Fruit fly (Drosophila melanogaster) whole organism, embryonic: Measurements from ENCODE around the gene CG11811.

Source experiments
- ATbp ChIP-seq: fragments of 200-800 bp; sonication (Bioruptor generic); optimal IDR thresholded peaks from 2 replicates; lab custom pipeline; 2017; ENCODE audit warnings: missing biosample characterization, mild to moderate bottlenecking, missing genetic modification characterization, missing genetic modification reagents
- Bgb ChIP-seq: fragments of 200-800 bp; sonication (Bioruptor generic); IDR thresholded peaks from 2 replicates; pipeline ENCODE4 v1.3.6; 2022; ENCODE audit warnings: missing biosample characterization, missing genetic modification characterization; ENCODE audit not compliant: partially characterized antibody
- CG10654 ChIP-seq: fragments of 200-800 bp; sonication (Bioruptor generic); optimal IDR thresholded peaks from 2 replicates; lab custom pipeline; 2016; ENCODE audit warnings: missing biosample characterization, missing genetic modification characterization
- CG14860 ChIP-seq: fragments of 200-800 bp; sonication (Bioruptor generic); IDR thresholded peaks from 3 replicates; pipeline ENCODE4 v1.3.6; 2022; ENCODE audit warnings: missing biosample characterization, missing genetic modification characterization; ENCODE audit not compliant: partially characterized antibody
- CG14965 ChIP-seq: fragments of 200-800 bp; sonication (Bioruptor generic); optimal IDR thresholded peaks from 2 replicates; lab custom pipeline; 2016; ENCODE audit warnings: missing biosample characterization, missing genetic modification characterization, borderline replicate concordance
- CG15073 ChIP-seq: fragments of 200-800 bp; sonication (Bioruptor generic); optimal IDR thresholded peaks from 2 replicates; lab custom pipeline; 2016; ENCODE audit warnings: missing biosample characterization, missing genetic modification characterization
- CG15269 ChIP-seq: fragments of 200-800 bp; sonication (Bioruptor generic); optimal IDR thresholded peaks from 2 replicates; lab custom pipeline; 2018; ENCODE audit warnings: missing biosample characterization, mild to moderate bottlenecking, missing genetic modification characterization, moderate library complexity
- CG15601 ChIP-seq: fragments of 200-800 bp; sonication (Bioruptor generic); optimal IDR thresholded peaks from 3 replicates; lab custom pipeline; 2019; ENCODE audit warnings: missing biosample characterization, mild to moderate bottlenecking, missing genetic modification characterization, moderate library complexity
- CG1603 ChIP-seq: fragments of 200-800 bp; sonication (Bioruptor generic); optimal IDR thresholded peaks from 2 replicates; lab custom pipeline; 2019; ENCODE audit warnings: missing biosample characterization, mild to moderate bottlenecking, missing genetic modification characterization, moderate library complexity
- CG17802 ChIP-seq: fragments of 200-800 bp; sonication (Bioruptor generic); optimal IDR thresholded peaks from 2 replicates; lab custom pipeline; 2018; ENCODE audit warnings: missing biosample characterization, mild to moderate bottlenecking, missing genetic modification characterization, moderate library complexity
- CG18011 ChIP-seq: fragments of 200-800 bp; sonication (Bioruptor generic); optimal IDR thresholded peaks from 2 replicates; lab custom pipeline; 2017; ENCODE audit warnings: missing biosample characterization, missing genetic modification characterization, mild to moderate bottlenecking, moderate library complexity, missing genotype
- CG18764 ChIP-seq: fragments of 200-800 bp; sonication (Bioruptor generic); optimal IDR thresholded peaks from 3 replicates; lab custom pipeline; 2016; ENCODE audit warnings: missing biosample characterization, missing genetic modification characterization
- CG32772 ChIP-seq: fragments of 200-800 bp; sonication (Bioruptor generic); IDR thresholded peaks from 2 replicates; pipeline ENCODE4 v1.3.6; 2022; ENCODE audit warnings: missing biosample characterization, missing genetic modification characterization
- CG42726 ChIP-seq: fragments of 200-800 bp; sonication (Bioruptor generic); IDR thresholded peaks from 2 replicates; pipeline ENCODE4 v1.3.6; 2022; ENCODE audit warnings: missing biosample characterization, missing genetic modification characterization; ENCODE audit not compliant: partially characterized antibody
- CG7357 ChIP-seq: fragments of 200-800 bp; sonication (Bioruptor generic); IDR thresholded peaks from 3 replicates; pipeline ENCODE4 v1.3.6; 2022; ENCODE audit warnings: missing biosample characterization, missing genetic modification characterization
- CG8089 ChIP-seq: fragments of 200-800 bp; sonication (Bioruptor generic); optimal IDR thresholded peaks from 3 replicates; lab custom pipeline; 2016; ENCODE audit warnings: missing biosample characterization, missing genetic modification characterization
- CG9817 ChIP-seq: fragments of 200-800 bp; sonication (Bioruptor generic); optimal IDR thresholded peaks from 2 replicates; lab custom pipeline; 2018; ENCODE audit warnings: missing biosample characterization, mild to moderate bottlenecking, missing genetic modification characterization, moderate library complexity
- Camta ChIP-seq: fragments of 200-800 bp; sonication (Bioruptor generic); optimal IDR thresholded peaks from 2 replicates; lab custom pipeline; 2016; ENCODE audit warnings: missing biosample characterization, missing genetic modification characterization
- D19A ChIP-seq: fragments of 200-800 bp; optimal IDR thresholded peaks from 3 replicates; lab custom pipeline; 2019; ENCODE audit warnings: missing biosample characterization, mild to moderate bottlenecking, missing genetic modification characterization, moderate library complexity
- Dad ChIP-seq: fragments of 200-800 bp; sonication (Bioruptor generic); optimal IDR thresholded peaks from 3 replicates; lab custom pipeline; 2016; ENCODE audit warnings: missing biosample characterization, missing genetic modification characterization
- Deaf1 ChIP-seq: fragments of 200-800 bp; optimal IDR thresholded peaks from 3 replicates; lab custom pipeline; 2019; ENCODE audit warnings: missing biosample characterization, mild to moderate bottlenecking, missing genetic modification characterization, moderate library complexity
- Dll ChIP-seq: fragments of 200-800 bp; sonication (Bioruptor generic); IDR thresholded peaks from 4 replicates; pipeline ENCODE4 v1.3.6; 2022; ENCODE audit warnings: missing biosample characterization, missing genetic modification characterization; ENCODE audit not compliant: partially characterized antibody
- E2f2 ChIP-seq: fragments of 200-800 bp; sonication (Bioruptor generic); IDR thresholded peaks from 2 replicates; pipeline ENCODE4 v1.3.6; 2022; ENCODE audit warnings: missing biosample characterization, missing genetic modification characterization
- HHEX ChIP-seq: fragments of 200-800 bp; sonication (Bioruptor generic); optimal IDR thresholded peaks from 3 replicates; lab custom pipeline; 2017; ENCODE audit warnings: missing biosample characterization, mild to moderate bottlenecking, missing genetic modification characterization, missing genetic modification reagents
- HLH3B ChIP-seq: fragments of 200-800 bp; sonication (Bioruptor generic); IDR thresholded peaks from 2 replicates; pipeline ENCODE4 v1.3.6; 2022; ENCODE audit warnings: missing biosample characterization, missing genetic modification characterization
- Hand ChIP-seq: fragments of 200-800 bp; sonication (Bioruptor generic); optimal IDR thresholded peaks from 2 replicates; lab custom pipeline; 2017; ENCODE audit warnings: mild to moderate bottlenecking, missing biosample characterization, missing genetic modification reagents, missing genetic modification characterization
- Hr39 ChIP-seq: fragments of >200 bp; optimal IDR thresholded peaks from 2 replicates; lab custom pipeline; 2017
- Lpt ChIP-seq: fragments of >200 bp; optimal IDR thresholded peaks from 2 replicates; lab custom pipeline; 2018; ENCODE audit warnings: missing biosample characterization, missing genetic modification characterization
- Sry-δ ChIP-seq: fragments of 200-800 bp; sonication (Bioruptor generic); optimal IDR thresholded peaks from 2 replicates; lab custom pipeline; 2016; ENCODE audit warnings: missing biosample characterization, missing genetic modification characterization
- Ssrp ChIP-seq: fragments of 200-800 bp; sonication (Bioruptor generic); optimal IDR thresholded peaks from 2 replicates; lab custom pipeline; 2018; ENCODE audit warnings: missing biosample characterization, mild to moderate bottlenecking, missing genetic modification characterization, moderate library complexity
- Tbp ChIP-seq: fragments of >200 bp; optimal IDR thresholded peaks from 2 replicates; lab custom pipeline; 2018; ENCODE audit warnings: missing biosample characterization, missing genetic modification characterization
- ase ChIP-seq: fragments of 200-800 bp; sonication (Bioruptor generic); IDR thresholded peaks from 3 replicates; pipeline ENCODE4 v1.3.6; 2022; ENCODE audit warnings: missing biosample characterization, missing genetic modification characterization
- bbx ChIP-seq: fragments of 200-800 bp; sonication (Bioruptor generic); IDR thresholded peaks from 2 replicates; pipeline ENCODE4 v1.3.6; 2022; ENCODE audit warnings: missing biosample characterization, missing genetic modification characterization; ENCODE audit not compliant: partially characterized antibody
- bowl ChIP-seq: fragments of 200-800 bp; sonication (Bioruptor generic); IDR thresholded peaks from 2 replicates; pipeline ENCODE4 v1.3.6; 2022; ENCODE audit warnings: missing biosample characterization, missing genetic modification characterization
- bsh ChIP-seq, 2 experiments: fragments of 200-800 bp; sonication (Bioruptor generic); optimal IDR thresholded peaks; 2 replicates each; lab custom pipeline; 2017 to 2018; ENCODE audit warnings: mild to moderate bottlenecking in 2 of 2, missing biosample characterization in 2 of 2, missing genetic modification characterization in 2 of 2, moderate library complexity in 1 of 2
- caup ChIP-seq: fragments of 200-800 bp; sonication (Bioruptor generic); optimal IDR thresholded peaks from 3 replicates; lab custom pipeline; 2017; ENCODE audit warnings: missing biosample characterization, mild to moderate bottlenecking, missing genetic modification characterization, moderate library complexity; ENCODE audit not compliant: severe bottlenecking
- chm ChIP-seq: fragments of 200-800 bp; sonication (Bioruptor generic); IDR thresholded peaks from 2 replicates; pipeline ENCODE4 v1.3.6; 2022; ENCODE audit warnings: missing biosample characterization, missing genetic modification characterization
- dmrt99B ChIP-seq: fragments of 200-800 bp; sonication (Bioruptor generic); optimal IDR thresholded peaks from 2 replicates; lab custom pipeline; 2018; ENCODE audit warnings: missing biosample characterization, mild to moderate bottlenecking, missing genetic modification characterization, moderate library complexity
- dysf ChIP-seq: fragments of 200-800 bp; sonication (Bioruptor generic); IDR thresholded peaks from 3 replicates; pipeline ENCODE4 v1.3.6; 2022; ENCODE audit warnings: missing biosample characterization, missing genetic modification characterization
- fd64A ChIP-seq: fragments of 200-800 bp; sonication (Bioruptor generic); optimal IDR thresholded peaks from 3 replicates; lab custom pipeline; 2018; ENCODE audit warnings: missing biosample characterization, mild to moderate bottlenecking, missing genetic modification characterization
- gsb ChIP-seq: fragments of 200-800 bp; sonication (Bioruptor generic); IDR thresholded peaks from 2 replicates; pipeline ENCODE4 v1.3.6; 2022; ENCODE audit warnings: missing biosample characterization, missing genetic modification characterization
- hth ChIP-seq: fragments of >200 bp; optimal IDR thresholded peaks from 2 replicates; lab custom pipeline; 2017; ENCODE audit warnings: inconsistent platforms
- pnt ChIP-seq: fragments of 200-800 bp; sonication (Bioruptor generic); optimal IDR thresholded peaks from 3 replicates; lab custom pipeline; 2016; ENCODE audit warnings: missing biosample characterization, missing genetic modification characterization
- repo ChIP-seq: fragments of 200-800 bp; sonication (Bioruptor generic); optimal IDR thresholded peaks from 2 replicates; lab custom pipeline; 2016; ENCODE audit warnings: missing biosample characterization, missing genetic modification characterization
- salm ChIP-seq: fragments of 200-800 bp; sonication (Bioruptor generic); optimal IDR thresholded peaks from 2 replicates; lab custom pipeline; 2018; ENCODE audit warnings: missing biosample characterization, mild to moderate bottlenecking, missing genetic modification characterization
- sc ChIP-seq, 3 experiments: fragments of >200 bp in 2 of 3; fragments of 200-800 bp in 1 of 3; sonication (Bioruptor generic) in 1 of 3; optimal IDR thresholded peaks; 2 replicates in 2 of 3; 3 replicates in 1 of 3; lab custom pipeline; 2017; ENCODE audit warnings: mild to moderate bottlenecking in 1 of 3, missing biosample characterization in 1 of 3, missing genetic modification characterization in 1 of 3, missing genetic modification reagents in 1 of 3
- sob ChIP-seq: fragments of 200-800 bp; sonication (Bioruptor generic); IDR thresholded peaks from 2 replicates; pipeline ENCODE4 v1.3.6; 2022; ENCODE audit warnings: missing biosample characterization, missing genetic modification characterization
- sr ChIP-seq: fragments of 200-800 bp; sonication (Bioruptor generic); IDR thresholded peaks from 3 replicates; pipeline ENCODE4 v1.3.6; 2022; ENCODE audit warnings: missing biosample characterization, missing genetic modification characterization
- yki ChIP-seq: fragments of >200 bp; optimal IDR thresholded peaks from 3 replicates; lab custom pipeline; 2018

CG11811 gene

dm6 chr3L:10682725-10683367, 8.0 kb upstream of the CG11811 start (continued):
- TF ChIP-seq Dll (GFP tag; lab: Robert Waterston, UW) (0 out of 4 replicates have a peak, but pooled peaks have one; percentile 34), gsb (GFP tag; lab: Robert Waterston, UW) (peak; percentile 95), repo (GFP tag; lab: Kevin White, UChicago) (peak; percentile 40), HLH3B (GFP tag; lab: Robert Waterston, UW) (peak; percentile 98), E2f2 (peak; percentile 87), chm (GFP tag; lab: Robert Waterston, UW) (peak; percentile 89), CG32772 (GFP tag; lab: Robert Waterston, UW) (peak; percentile 96), sc (optimal IDR thresholded peaks at IDR 0.05; lab: Kevin White, UChicago) (no peak), sc (GFP tag; optimal IDR thresholded peaks at IDR 0.05; lab: Kevin White, UChicago) (peak; percentile 98), CG18764 (peak; percentile 95), dysf (GFP tag; lab: Robert Waterston, UW) (peak; percentile 99), CG17802 (tag; lab: Kevin White, UChicago) (peak; percentile 76), Lpt (no peak), Sry-δ (GFP tag; lab: Kevin White, UChicago) (peak; percentile 44), CG14860 (GFP tag; lab: Robert Waterston, UW) (no peak), CG18011 (GFP tag; lab: Kevin White, UChicago) (peak; percentile 89), CG10654 (GFP tag; lab: Kevin White, UChicago) (peak; percentile 96), CG15601 (tag; lab: Kevin White, UChicago) (peak; percentile 97), bowl (peak; percentile 93), pnt (GFP tag; lab: Kevin White, UChicago) (peak; percentile 48), Tbp (GFP tag; lab: Kevin White, UChicago) (no peak), HHEX (peak; percentile 98), CG1603 (tag; lab: Kevin White, UChicago) (peak; percentile 55), Deaf1 (tag; lab: Kevin White, UChicago) (peak; percentile 89), CG7357 (GFP tag; lab: Robert Waterston, UW) (peak; percentile 93), ase (GFP tag; lab: Robert Waterston, UW) (peak; percentile 94), Dad (GFP tag; lab: Kevin White, UChicago) (peak; percentile 83), D19A (tag; lab: Kevin White, UChicago) (peak; percentile 96), dmrt99B (tag; lab: Kevin White, UChicago) (peak; percentile 99), Camta (GFP tag; lab: Kevin White, UChicago) (peak; percentile 80), fd64A (GFP tag; lab: Kevin White, UChicago) (peak; percentile 92), hth (lab: Kevin White, UChicago) (no peak), Hr39 (no peak), ATbp (peak; percentile 96), Bgb (no peak), sr (peak; percentile 86), Ssrp (tag; lab: Kevin White, UChicago) (peak; percentile 99), CG14965 (no peak), yki (lab: Kevin White, UChicago) (no peak), sob (GFP tag; lab: Robert Waterston, UW) (peak; percentile 97), CG15073 (peak; percentile 83), caup (GFP tag; lab: Kevin White, UChicago) (peak; percentile 98), Hand (GFP tag; lab: Kevin White, UChicago) (peak; percentile 98), CG8089 (peak; percentile 71), CG42726 (no peak), bbx (GFP tag; lab: Robert Waterston, UW) (peak; percentile 14; the same call in 1 of the 2 replicates), bsh (GFP tag; optimal IDR thresholded peaks at IDR 0.05; lab: Kevin White, UChicago) (peak; percentile 96 to 97), salm (tag; lab: Kevin White, UChicago) (peak; percentile 96), CG15269 (peak; percentile 99), CG9817 (tag; lab: Kevin White, UChicago) (peak; percentile 93)
